Worm (Caenorhabditis elegans) whole organism, mixed stage, embryonic: Measurements from ENCODE around the gene ZK355.8.

Source experiments
- M03D4.4 ChIP-seq: sonication (generic microtip); optimal IDR thresholded peaks from 2 replicates; lab custom pipeline; 2017; ENCODE audit warnings: mild to moderate bottlenecking, missing genetic modification characterization, missing compliant biosample characterization
- cnd-1 ChIP-seq: fragments of 200-800 bp; sonication (Bioruptor generic); optimal IDR thresholded peaks from 2 replicates; lab custom pipeline; 2018; ENCODE audit warnings: mild to moderate bottlenecking, missing genetic modification characterization, missing compliant biosample characterization
- lsy-2 ChIP-seq: fragments of 150-350 bp; optimal IDR thresholded peaks from 2 replicates; lab custom pipeline; 2014; ENCODE audit warnings: missing biosample characterization, missing genetic modification characterization
- mab-5 ChIP-seq: fragments of 150-350 bp; optimal IDR thresholded peaks from 2 replicates; lab custom pipeline; 2014; ENCODE audit warnings: missing biosample characterization, missing genetic modification characterization
- nhr-76 ChIP-seq: sonication (generic microtip); optimal IDR thresholded peaks from 2 replicates; lab custom pipeline; 2017; ENCODE audit warnings: missing biosample characterization, missing genetic modification characterization
- sptf-1 ChIP-seq: sonication (generic microtip); optimal IDR thresholded peaks from 2 replicates; lab custom pipeline; 2017; ENCODE audit warnings: mild to moderate bottlenecking, missing genetic modification characterization, moderate library complexity, missing compliant biosample characterization
- unc-62 ChIP-seq: fragments of 150-350 bp; optimal IDR thresholded peaks from 2 replicates; lab custom pipeline; 2014; ENCODE audit warnings: missing biosample characterization, missing genetic modification reagents, missing genetic modification characterization
- ztf-11 ChIP-seq: fragments of 150-350 bp; optimal IDR thresholded peaks from 2 replicates; lab custom pipeline; 2014; ENCODE audit warnings: missing biosample characterization, missing genetic modification characterization

DNA sequence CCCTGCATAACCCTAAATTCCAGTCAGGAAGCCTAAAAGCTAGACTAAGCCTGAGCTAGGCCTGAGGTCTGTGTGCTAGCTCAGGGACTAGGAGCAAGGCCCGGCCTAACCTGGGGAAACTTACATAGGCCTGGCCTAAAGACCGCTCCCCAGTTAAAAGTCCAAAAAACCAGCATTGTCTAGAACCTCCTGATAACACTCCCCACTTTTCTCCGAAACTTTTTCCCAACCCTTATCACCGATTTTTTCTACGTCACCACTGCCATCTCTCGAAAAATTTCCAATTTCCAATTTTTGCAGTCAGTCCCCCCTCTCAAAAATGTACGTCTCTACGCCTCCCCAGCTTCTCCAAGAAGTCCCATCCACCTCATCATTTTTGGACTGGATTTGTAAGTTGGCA, 4.0 kb upstream of the ZK355.8 start, which contains the start of gene ZK355.2:
- TF ChIP-seq unc-62 (GFP tag; lab: Kevin White, UChicago) (no peak), ztf-11 (no peak), cnd-1 (tag; lab: Kevin White, UChicago) (no peak), mab-5 (tag; lab: Kevin White, UChicago) (no peak), M03D4.4 (tag; lab: Kevin White, UChicago) (no peak), lsy-2 (tag; lab: Kevin White, UChicago) (no peak), nhr-76 (tag; lab: Kevin White, UChicago) (no peak), sptf-1 (tag; lab: Kevin White, UChicago) (no peak)
